Worm (Caenorhabditis elegans) whole organism, early embryonic: ENCODE data around the gene dct-11.

Source experiments
- B0310.2 ChIP-seq: sonication (generic microtip); optimal IDR thresholded peaks from 2 replicates; lab custom pipeline; 2016; ENCODE audit warnings: mild to moderate bottlenecking, missing genetic modification characterization, missing compliant biosample characterization
- F13C5.2 ChIP-seq: sonication (generic microtip); optimal IDR thresholded peaks from 2 replicates; lab custom pipeline; 2017; ENCODE audit warnings: mild to moderate bottlenecking, missing genetic modification characterization, inconsistent platforms, missing compliant biosample characterization
- aly-1 ChIP-seq: sonication (generic microtip); optimal IDR thresholded peaks from 2 replicates; lab custom pipeline; 2016; ENCODE audit warnings: missing genetic modification characterization, missing compliant biosample characterization
- ama-1 ChIP-seq: fragments of 150-350 bp; optimal IDR thresholded peaks from 2 replicates; lab custom pipeline; 2014
- ceh-13 ChIP-seq: fragments of 200-800 bp; sonication (Bioruptor generic); optimal IDR thresholded peaks from 2 replicates; lab custom pipeline; 2018; ENCODE audit warnings: mild to moderate bottlenecking, missing genetic modification characterization, missing compliant biosample characterization
- ceh-36 ChIP-seq: sonication (generic microtip); optimal IDR thresholded peaks from 2 replicates; lab custom pipeline; 2016; ENCODE audit warnings: missing genetic modification characterization, inconsistent platforms, missing compliant biosample characterization
- ets-7 ChIP-seq: sonication (generic microtip); optimal IDR thresholded peaks from 2 replicates; lab custom pipeline; 2016; ENCODE audit warnings: missing genotype, missing genetic modification characterization, missing compliant biosample characterization
- flt-1 ChIP-seq: fragments of 200-800 bp; sonication (Bioruptor generic); IDR thresholded peaks from 2 replicates; pipeline ENCODE4 v1.3.6; 2022; ENCODE audit warnings: missing genetic modification characterization, missing compliant biosample characterization
- hmbx-1 ChIP-seq: sonication (generic microtip); optimal IDR thresholded peaks from 2 replicates; lab custom pipeline; 2016; ENCODE audit warnings: mild to moderate bottlenecking, missing genetic modification characterization, missing compliant biosample characterization
- hmg-4 ChIP-seq: fragments of 200-800 bp; sonication (Bioruptor generic); optimal IDR thresholded peaks from 2 replicates; lab custom pipeline; 2018; ENCODE audit warnings: mild to moderate bottlenecking, missing genetic modification characterization, missing compliant biosample characterization
- hnd-1 ChIP-seq: sonication (generic microtip); optimal IDR thresholded peaks from 2 replicates; lab custom pipeline; 2016; ENCODE audit warnings: missing genetic modification characterization, missing compliant biosample characterization
- pes-1 ChIP-seq: fragments of 200-800 bp; sonication (Bioruptor generic); IDR thresholded peaks from 2 replicates; pipeline ENCODE4 v1.3.6; 2022; ENCODE audit warnings: missing genetic modification reagents, missing genetic modification characterization, missing compliant biosample characterization
- scrt-1 ChIP-seq: fragments of 200-800 bp; sonication (Bioruptor generic); IDR thresholded peaks from 2 replicates; pipeline ENCODE4 v1.3.6; 2022; ENCODE audit warnings: missing genetic modification characterization, missing compliant biosample characterization
- sea-1 ChIP-seq: fragments of 200-800 bp; sonication (Bioruptor generic); conservative IDR thresholded peaks from 2 replicates; pipeline ENCODE4 v1.3.6; 2022; ENCODE audit warnings: missing genetic modification characterization, missing compliant biosample characterization
- tbx-11 ChIP-seq: fragments of 200-800 bp; sonication (Bioruptor generic); IDR thresholded peaks from 2 replicates; pipeline ENCODE4 v1.3.6; 2022; ENCODE audit warnings: missing genetic modification characterization, missing compliant biosample characterization
- tbx-37 ChIP-seq: fragments of 200-800 bp; sonication (Bioruptor generic); conservative IDR thresholded peaks from 2 replicates; pipeline ENCODE4 v1.3.6; 2022; ENCODE audit warnings: missing genetic modification reagents, missing genetic modification characterization, missing compliant biosample characterization
- tra-4 ChIP-seq: sonication (generic microtip); optimal IDR thresholded peaks from 2 replicates; lab custom pipeline; 2017; ENCODE audit warnings: missing genetic modification characterization, missing compliant biosample characterization

Gene dct-11

DNA sequence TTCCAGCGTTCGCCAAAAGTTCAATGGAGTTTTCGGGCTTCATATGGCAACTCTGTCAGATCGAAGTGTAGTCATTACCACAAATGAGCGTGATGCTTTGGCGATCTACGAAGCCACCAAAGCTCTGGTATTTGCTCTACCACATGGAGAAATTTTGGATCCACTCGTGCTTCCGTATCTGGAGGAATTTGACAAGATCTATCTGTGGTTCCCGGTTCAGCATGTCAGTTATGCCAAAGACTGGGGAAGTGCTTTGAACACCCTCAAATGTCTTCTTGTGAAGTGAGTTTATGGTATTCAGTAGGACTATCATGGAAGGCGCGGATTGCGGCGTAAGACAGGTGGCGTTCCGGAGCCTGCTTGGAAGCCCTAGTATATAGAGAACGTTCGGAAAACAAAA is 45.1 kb downstream of the dct-11 start:
- TF ChIP-seq hnd-1 (tag; lab: Kevin White, UChicago) (no peak), ama-1 (lab: Kevin White, UChicago) (no peak), sea-1 (GFP tag; lab: Robert Waterston, UW) (no peak), ceh-36 (no peak), tbx-11 (GFP tag; lab: Robert Waterston, UW) (no peak), ceh-13 (GFP tag; lab: Kevin White, UChicago) (no peak), hmg-4 (GFP tag; lab: Kevin White, UChicago) (no peak), F13C5.2 (no peak), tbx-37 (no peak), pes-1 (GFP tag; lab: Robert Waterston, UW) (no peak)

DNA sequence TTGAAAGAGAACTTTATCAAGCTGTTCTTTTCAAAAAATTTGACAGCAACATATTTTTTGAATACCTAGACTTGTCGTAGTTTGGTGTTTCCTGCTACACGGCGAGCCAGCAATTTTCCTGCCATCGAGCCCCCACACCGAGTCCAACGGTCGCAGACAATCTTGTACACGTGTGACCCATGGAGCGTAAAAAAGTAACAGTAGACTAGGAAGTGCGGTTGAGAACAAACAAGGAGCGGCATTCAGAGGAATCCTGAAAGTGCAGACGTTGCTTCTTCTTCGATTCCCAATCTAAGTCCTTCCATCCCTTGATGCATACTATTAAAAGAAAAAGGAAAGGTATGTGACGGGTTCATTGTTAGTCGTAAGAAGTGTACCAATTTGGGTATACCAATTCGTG is 48.7 kb downstream of the dct-11 start, which contains the start of gene twnk-1:
TSS of gene twnk-1 (plus strand) at position 301 of the 400 bp plus-strand sequence.
- no peak for TF ChIP-seq tbx-11 (GFP tag; lab: Robert Waterston, UW)
- no peak for TF ChIP-seq tra-4 (tag; lab: Kevin White, UChicago)
- TF ChIP-seq ceh-13 (GFP tag; lab: Kevin White, UChicago), result no peak
- no peak for TF ChIP-seq aly-1 (tag; lab: Kevin White, UChicago)
- TF ChIP-seq ama-1 (lab: Kevin White, UChicago), result no peak
- TF ChIP-seq tbx-37, result no peak
- no peak for TF ChIP-seq hmg-4 (GFP tag; lab: Kevin White, UChicago)
- TF ChIP-seq flt-1, result no peak
- no peak for TF ChIP-seq B0310.2
- no peak for TF ChIP-seq ets-7 (tag; lab: Kevin White, UChicago)
- no peak for TF ChIP-seq F13C5.2
- no peak for TF ChIP-seq ceh-36
- TF ChIP-seq hmbx-1 (tag; lab: Kevin White, UChicago), result no peak
- no peak for TF ChIP-seq sea-1 (GFP tag; lab: Robert Waterston, UW)
- TF ChIP-seq scrt-1 (GFP tag; lab: Robert Waterston, UW), result no peak
- no peak for TF ChIP-seq hnd-1 (tag; lab: Kevin White, UChicago)
- no peak for TF ChIP-seq pes-1 (GFP tag; lab: Robert Waterston, UW)
